Fruit fly (Drosophila melanogaster): ENCODE measurements around the gene bru3.
A peak's percentile ranks its signal among the peaks of the same experiment; 100 is the strongest.

Gene bru3

dm6 chr3L:13476566-13477452 lies 326.4 kb downstream of the bru3 start (continued):
- no peak for TF ChIP-seq abd-A (tag; optimal IDR thresholded peaks at IDR 0.05)
- peak; percentile 95 for TF ChIP-seq Drgx (GFP tag; IDR thresholded peaks at IDR 0.05)
- peak; percentile 72 for TF ChIP-seq CG34224 (GFP tag; IDR thresholded peaks at IDR 0.05; ENCODE audit: partially characterized antibody)
- TF ChIP-seq Mrtf (GFP tag; IDR thresholded peaks at IDR 0.05) = peak; percentile 71; the same call in 2 of the 3 replicates
- no peak for TF ChIP-seq Scr (GFP tag; IDR thresholded peaks at IDR 0.05; ENCODE audit: partially characterized antibody)
- TF ChIP-seq CG4820 (GFP tag; optimal IDR thresholded peaks at IDR 0.05) = peak; percentile 90
- no peak for TF ChIP-seq chinmo (GFP tag; IDR thresholded peaks at IDR 0.05; ENCODE audit: partially characterized antibody)
- peak; percentile 65 for TF ChIP-seq B-H2 (GFP tag; optimal IDR thresholded peaks at IDR 0.05)
- TF ChIP-seq CG15073 (GFP tag; optimal IDR thresholded peaks at IDR 0.05) = peak; percentile 44
- peak; percentile 61 for TF ChIP-seq wdn (GFP tag; IDR thresholded peaks at IDR 0.05)
- TF ChIP-seq CG18476 (GFP tag; optimal IDR thresholded peaks at IDR 0.05) = peak; percentile 80
- TF ChIP-seq CG16813 (GFP tag; IDR thresholded peaks at IDR 0.05; ENCODE audit: partially characterized antibody) = no peak
- peak; percentile 79 for TF ChIP-seq trem (tag; optimal IDR thresholded peaks at IDR 0.05)
- TF ChIP-seq E2f1 (GFP tag; IDR thresholded peaks at IDR 0.05) = peak; percentile 81
- peak; percentile 55 for TF ChIP-seq CG8290 (GFP tag; optimal IDR thresholded peaks at IDR 0.05)
- peak in 1 of 2 experiments; percentile 53 for TF ChIP-seq CG8290 (tag; optimal IDR thresholded peaks at IDR 0.05)
- peak; percentile 90 for TF ChIP-seq Max (GFP tag; optimal IDR thresholded peaks at IDR 0.05)
- peak; percentile 70; the same call in 2 of the 3 replicates for TF ChIP-seq CG11456 (GFP tag; IDR thresholded peaks at IDR 0.05)
- TF ChIP-seq HmgZ (tag; optimal IDR thresholded peaks at IDR 0.05) = peak; percentile 82
- peak; percentile 91 for TF ChIP-seq ATbp (GFP tag; optimal IDR thresholded peaks at IDR 0.05)
- TF ChIP-seq Rx (GFP tag; IDR thresholded peaks at IDR 0.05) = peak; percentile 79
- TF ChIP-seq CG1647 (GFP tag; optimal IDR thresholded peaks at IDR 0.05) = peak; percentile 69
- peak; percentile 2 for TF ChIP-seq Dp (GFP tag; optimal IDR thresholded peaks at IDR 0.05)
- TF ChIP-seq CG8281 (tag; optimal IDR thresholded peaks at IDR 0.05) = peak; percentile 72
- no peak for TF ChIP-seq CG42726 (GFP tag; IDR thresholded peaks at IDR 0.05; ENCODE audit: partially characterized antibody)
- peak; percentile 80 for TF ChIP-seq kah (GFP tag; optimal IDR thresholded peaks at IDR 0.05)
- TF ChIP-seq CG17328 (GFP tag; IDR thresholded peaks at IDR 0.05) = peak; percentile 77
- peak; percentile 6 for TF ChIP-seq slp2 (GFP tag; optimal IDR thresholded peaks at IDR 0.05)
- peak; percentile 83 for TF ChIP-seq klu (GFP tag; IDR thresholded peaks at IDR 0.05)
- peak; percentile 54; the same call in 1 of the 2 replicates for TF ChIP-seq E2f2 (GFP tag; IDR thresholded peaks at IDR 0.05)
- TF ChIP-seq org-1 (GFP tag; optimal IDR thresholded peaks at IDR 0.05) = peak; percentile 90
- TF ChIP-seq ERR (GFP tag; optimal IDR thresholded peaks at IDR 0.05) = no peak
- TF ChIP-seq vnd (GFP tag; IDR thresholded peaks at IDR 0.05; ENCODE audit: partially characterized antibody) = no peak
- TF ChIP-seq cato (GFP tag; optimal IDR thresholded peaks at IDR 0.05; ENCODE audit: borderline replicate concordance) = peak; percentile 78
- TF ChIP-seq CG2678 (tag; optimal IDR thresholded peaks at IDR 0.05) = peak; percentile 96
- TF ChIP-seq ab (GFP tag; optimal IDR thresholded peaks at IDR 0.05) = no peak
- peak; percentile 82 for TF ChIP-seq ssp (GFP tag; IDR thresholded peaks at IDR 0.05)
- no peak for TF ChIP-seq sc (optimal IDR thresholded peaks at IDR 0.05)
- peak; percentile 87 for TF ChIP-seq sc (GFP tag; optimal IDR thresholded peaks at IDR 0.05)
- TF ChIP-seq Dll (GFP tag; IDR thresholded peaks at IDR 0.05; ENCODE audit: partially characterized antibody) = peak; percentile 80
- peak; percentile 89 for TF ChIP-seq tgo (GFP tag; IDR thresholded peaks at IDR 0.05)
- TF ChIP-seq CG14860 (GFP tag; IDR thresholded peaks at IDR 0.05; ENCODE audit: partially characterized antibody) = no peak
- peak; percentile 67 for TF ChIP-seq bab2 (GFP tag; optimal IDR thresholded peaks at IDR 0.05)
- peak; percentile 84 for TF ChIP-seq gcm (GFP tag; optimal IDR thresholded peaks at IDR 0.05)
- peak; percentile 49 for TF ChIP-seq lbe (GFP tag; optimal IDR thresholded peaks at IDR 0.05)
- TF ChIP-seq Ssrp (tag; optimal IDR thresholded peaks at IDR 0.05) = peak; percentile 90
- TF ChIP-seq CG4360 (GFP tag; IDR thresholded peaks at IDR 0.05) = no peak; the same call in 1 of the 2 replicates
- TF ChIP-seq Taf1 (GFP tag; IDR thresholded peaks at IDR 0.05) = peak; percentile 64
- TF ChIP-seq tx (GFP tag; optimal IDR thresholded peaks at IDR 0.05) = peak; percentile 48

Measured in whole organism, embryonic.